Fruit fly (Drosophila melanogaster): ENCODE results near the gene BI-1.

The BI-1 gene

DNA sequence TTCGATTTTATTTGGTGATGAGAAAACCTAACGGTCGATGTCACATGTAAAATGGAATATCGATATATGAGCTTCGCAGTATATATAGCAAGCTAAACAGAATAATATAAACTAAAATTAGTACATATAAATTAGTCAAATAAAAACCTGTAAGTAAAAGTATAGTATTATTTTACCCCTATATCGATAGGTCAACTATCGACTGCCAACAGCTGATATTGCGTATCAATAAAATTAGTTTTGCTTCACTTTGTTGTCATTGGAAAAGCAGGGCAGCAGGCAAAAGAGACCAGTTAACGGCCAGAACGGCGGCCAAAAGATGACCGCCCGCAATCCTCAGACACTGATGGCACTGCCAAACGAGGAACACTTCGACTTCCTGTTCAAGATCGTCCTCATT, 11.8 kb downstream of the BI-1 start, which contains the start of gene Rab19:
Rab19 (plus strand) TSS at position 78 of the 400 bp plus-strand sequence.
- TF ChIP-seq CG6163 (GFP tag; IDR thresholded peaks at IDR 0.05) (no peak), Eip78C (GFP tag) (peak; percentile 43), CG34406 (GFP tag; optimal IDR thresholded peaks at IDR 0.05) (no peak), CG1621 (tag; optimal IDR thresholded peaks at IDR 0.05) (no peak), svp (GFP tag) (peak; percentile 92), dsx (GFP tag; optimal IDR thresholded peaks at IDR 0.05; ENCODE audit: poor library complexity, severe bottlenecking) (peak; percentile 69), CG8319 (GFP tag; optimal IDR thresholded peaks at IDR 0.05) (no peak), Blimp-1 (GFP tag; optimal IDR thresholded peaks at IDR 0.05) (peak; percentile 60), fkh (GFP tag; optimal IDR thresholded peaks at IDR 0.05) (peak; percentile 33)

DNA sequence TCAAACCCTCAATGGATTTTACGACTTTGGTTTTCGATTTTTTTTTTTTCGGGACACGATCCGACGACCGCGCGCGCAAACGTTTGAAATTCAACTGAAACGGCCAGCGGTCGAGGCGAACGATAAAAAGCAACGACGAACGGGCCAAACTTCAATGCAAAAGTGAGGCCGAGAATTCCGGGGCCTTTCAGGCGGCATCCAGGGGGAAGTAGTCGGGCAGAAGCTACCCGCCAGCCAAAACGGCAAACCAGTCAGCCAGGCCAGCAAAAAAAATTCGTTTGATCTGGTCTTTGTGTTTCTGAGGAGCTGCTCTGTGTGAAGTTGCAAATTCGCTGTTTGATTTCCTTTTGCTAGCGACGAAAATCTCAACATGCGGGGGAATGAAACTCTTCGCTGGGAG, 13.5 kb downstream of the BI-1 start, which contains the start of gene CG7201:
CG7201 (minus strand) TSS at position 101 of the 400 bp plus-strand sequence.
- TF ChIP-seq Sox14 (GFP tag; optimal IDR thresholded peaks at IDR 0.05) (no peak), CG8319 (GFP tag; optimal IDR thresholded peaks at IDR 0.05) (no peak), Ets96B (tag; optimal IDR thresholded peaks at IDR 0.05) (no peak), CG11294 (GFP tag; IDR thresholded peaks at IDR 0.05) (no peak), Eip78C (GFP tag) (peak; percentile 25), Gug (GFP tag; IDR thresholded peaks at IDR 0.05) (no peak), vri (GFP tag; optimal IDR thresholded peaks at IDR 0.05) (no peak)

DNA sequence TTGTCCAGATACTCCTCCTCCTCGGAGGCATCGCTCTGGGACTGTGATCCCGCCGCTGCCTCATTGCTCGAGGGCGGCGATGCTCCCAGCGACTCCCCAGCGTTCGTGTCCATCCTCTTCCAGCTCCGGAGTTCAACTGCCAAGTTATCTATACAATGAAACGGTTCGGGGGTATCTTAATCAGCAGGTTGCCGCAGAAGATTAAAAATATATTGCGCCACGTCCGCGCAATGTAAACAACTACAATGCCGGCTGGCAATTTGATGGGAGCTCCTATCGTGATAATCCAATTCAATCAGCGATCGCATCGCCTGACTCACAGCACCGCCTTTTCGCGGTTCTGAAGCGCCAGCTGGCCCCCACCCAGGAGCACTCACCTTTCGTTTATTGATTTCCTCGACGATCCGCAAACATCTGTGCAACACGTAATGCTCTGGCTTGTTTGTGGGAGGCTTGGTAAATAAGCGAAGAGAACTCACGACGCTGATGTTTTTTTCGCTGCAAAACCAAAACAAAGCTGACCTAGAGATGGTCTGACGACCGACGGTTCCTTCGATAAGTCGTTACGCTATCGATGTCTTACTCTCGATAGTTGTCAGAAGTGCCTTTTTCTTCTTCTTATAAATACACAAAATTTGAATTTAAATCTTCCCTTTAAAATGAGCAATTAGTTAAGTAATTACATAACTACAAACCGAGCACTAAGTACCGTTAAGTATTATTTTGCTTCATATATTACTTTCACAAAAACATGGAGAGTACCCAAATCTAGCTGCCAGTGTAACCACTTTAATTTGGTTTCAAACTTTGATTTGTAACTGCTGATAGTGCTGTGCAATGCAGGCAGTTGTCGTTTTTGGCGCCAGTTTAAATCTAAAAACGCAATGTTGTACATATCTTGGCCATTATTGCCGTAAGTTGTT, 19.1 kb downstream of the BI-1 start, which contains the start of gene cert:
cert (minus strand) TSS at position 535 of the 923 bp plus-strand sequence.
- TF ChIP-seq CG32006 (GFP tag; optimal IDR thresholded peaks at IDR 0.05): peak; percentile 5
- no peak for TF ChIP-seq Hr38 (GFP tag; optimal IDR thresholded peaks at IDR 0.05)
- peak; percentile 25 for TF ChIP-seq Hr39 (GFP tag; optimal IDR thresholded peaks at IDR 0.05)
- TF ChIP-seq vri (GFP tag; optimal IDR thresholded peaks at IDR 0.05): peak; percentile 88
- no peak for TF ChIP-seq Hr4 (GFP tag; optimal IDR thresholded peaks at IDR 0.05)
- no peak for TF ChIP-seq Lpt (GFP tag; optimal IDR thresholded peaks at IDR 0.05)
- no peak for TF ChIP-seq Ets96B (tag; optimal IDR thresholded peaks at IDR 0.05)
- no peak for TF ChIP-seq CG10669 (GFP tag; optimal IDR thresholded peaks at IDR 0.05)
- no peak for TF ChIP-seq CG11902 (GFP tag; optimal IDR thresholded peaks at IDR 0.05)
- no peak for TF ChIP-seq CG8119 (GFP tag; IDR thresholded peaks at IDR 0.05)
- TF ChIP-seq Eip93F (GFP tag; optimal IDR thresholded peaks at IDR 0.05): no peak
- no peak for TF ChIP-seq CG9139 (GFP tag; optimal IDR thresholded peaks at IDR 0.05)
- no peak for TF ChIP-seq CG16779 (tag; optimal IDR thresholded peaks at IDR 0.05)
- peak; percentile 95 for TF ChIP-seq svp (GFP tag)
- no peak for TF ChIP-seq Smox (GFP tag; optimal IDR thresholded peaks at IDR 0.05)
- TF ChIP-seq CG4318 (GFP tag; optimal IDR thresholded peaks at IDR 0.05): no peak
- TF ChIP-seq CG10631 (GFP tag; optimal IDR thresholded peaks at IDR 0.05): peak; percentile 30
- peak; percentile 39 for TF ChIP-seq Met (GFP tag; optimal IDR thresholded peaks at IDR 0.05)
- TF ChIP-seq CG8319 (GFP tag; optimal IDR thresholded peaks at IDR 0.05): no peak
- peak; percentile 52 for TF ChIP-seq Eip75B (GFP tag; optimal IDR thresholded peaks at IDR 0.05)
- TF ChIP-seq Blimp-1 (GFP tag; optimal IDR thresholded peaks at IDR 0.05): peak; percentile 24
- no peak for TF ChIP-seq CG6276 (GFP tag; optimal IDR thresholded peaks at IDR 0.05)
- no peak for TF ChIP-seq acj6 (GFP tag; optimal IDR thresholded peaks at IDR 0.05)
- peak; percentile 52 for TF ChIP-seq CG31627 (GFP tag; optimal IDR thresholded peaks at IDR 0.05)
- peak; percentile 31 for TF ChIP-seq Ets21C (GFP tag; optimal IDR thresholded peaks at IDR 0.05)
- no peak for TF ChIP-seq CG15336 (GFP tag; IDR thresholded peaks at IDR 0.05)
- TF ChIP-seq cyc (GFP tag; optimal IDR thresholded peaks at IDR 0.05): peak; percentile 9
- peak; percentile 55 for TF ChIP-seq CG6854 (GFP tag; optimal IDR thresholded peaks at IDR 0.05)
- no peak for TF ChIP-seq dsx (GFP tag; optimal IDR thresholded peaks at IDR 0.05; ENCODE audit: poor library complexity, severe bottlenecking)
- peak; percentile 36 for TF ChIP-seq CG34406 (GFP tag; optimal IDR thresholded peaks at IDR 0.05)
- peak; percentile 6 for TF ChIP-seq OdsH (GFP tag; optimal IDR thresholded peaks at IDR 0.05)
- peak; percentile 37 for TF ChIP-seq pdm3 (GFP tag; optimal IDR thresholded peaks at IDR 0.05)
- peak; percentile 78 for TF ChIP-seq Eip78C (GFP tag)
- no peak for TF ChIP-seq Gug (GFP tag; IDR thresholded peaks at IDR 0.05)
- TF ChIP-seq achi (GFP tag; optimal IDR thresholded peaks at IDR 0.05): peak; percentile 68
- TF ChIP-seq CG3919 (GFP tag; optimal IDR thresholded peaks at IDR 0.05): peak; percentile 63
- peak; percentile 27 for TF ChIP-seq CG1621 (tag; optimal IDR thresholded peaks at IDR 0.05)
- TF ChIP-seq CG8632 (GFP tag; optimal IDR thresholded peaks at IDR 0.05): peak; percentile 51
- TF ChIP-seq fd85E (GFP tag; optimal IDR thresholded peaks at IDR 0.05): no peak
- peak; percentile 86 for TF ChIP-seq fkh (GFP tag; optimal IDR thresholded peaks at IDR 0.05)
- peak; percentile 21 for TF ChIP-seq net (GFP tag; optimal IDR thresholded peaks at IDR 0.05)
- TF ChIP-seq CG6163 (GFP tag; IDR thresholded peaks at IDR 0.05): 0 out of 3 replicates have a peak, but pooled peaks have one; percentile 30
